Worm (Caenorhabditis elegans) whole organism, L2 larva: Measurements from ENCODE around the gene xpb-1.
A peak's percentile ranks its signal among the peaks of the same experiment; 100 is the strongest.

Experiments
- C34F6.9 ChIP-seq: fragments of 150-350 bp; optimal IDR thresholded peaks from 2 replicates; lab custom pipeline; 2014; ENCODE audit warnings: missing biosample characterization, missing genetic modification characterization
- F13H6.1 ChIP-seq: sonication (generic microtip); optimal IDR thresholded peaks from 2 replicates; lab custom pipeline; 2016; ENCODE audit warnings: missing genetic modification characterization, missing compliant biosample characterization
- Y55F3AM.14 ChIP-seq: fragments of 200-800 bp; sonication (Bioruptor generic); optimal IDR thresholded peaks from 2 replicates; lab custom pipeline; 2018; ENCODE audit warnings: mild to moderate bottlenecking, missing genetic modification characterization, missing compliant biosample characterization
- ama-1 ChIP-seq: fragments of 150-350 bp; optimal IDR thresholded peaks from 2 replicates; lab custom pipeline; 2018; ENCODE audit warnings: inconsistent platforms
- blmp-1 ChIP-seq: sonication (generic microtip); optimal IDR thresholded peaks from 2 replicates; lab custom pipeline; 2017; ENCODE audit warnings: missing genetic modification characterization, mild to moderate bottlenecking, missing compliant biosample characterization, antibody characterized with exemption, moderate library complexity; ENCODE audit not compliant: insufficient read depth
- ceh-82 ChIP-seq: fragments of 150-350 bp; optimal IDR thresholded peaks from 2 replicates; lab custom pipeline; 2014; ENCODE audit warnings: missing biosample characterization, missing genetic modification characterization
- crh-2 ChIP-seq: sonication (generic microtip); optimal IDR thresholded peaks from 2 replicates; lab custom pipeline; 2017; ENCODE audit warnings: missing biosample characterization, missing genetic modification characterization
- egl-27 ChIP-seq: sonication (generic microtip); optimal IDR thresholded peaks from 3 replicates; lab custom pipeline; 2017; ENCODE audit warnings: missing biosample characterization, missing genetic modification reagents, missing genetic modification characterization
- fos-1 ChIP-seq: fragments of 150-350 bp; optimal IDR thresholded peaks from 2 replicates; lab custom pipeline; 2014; ENCODE audit warnings: missing biosample characterization, missing genetic modification characterization
- gmeb-1 ChIP-seq: fragments of 150-350 bp; optimal IDR thresholded peaks from 2 replicates; lab custom pipeline; 2014; ENCODE audit warnings: missing biosample characterization, missing genetic modification characterization
- lin-11 ChIP-seq: fragments of 150-350 bp; sonication (generic microtip); optimal IDR thresholded peaks from 2 replicates; lab custom pipeline; 2014; ENCODE audit warnings: missing biosample characterization, missing genetic modification characterization, inconsistent platforms, mixed read lengths
- lin-13 ChIP-seq: fragments of 150-350 bp; optimal IDR thresholded peaks from 2 replicates; lab custom pipeline; 2014; ENCODE audit warnings: missing biosample characterization, missing genetic modification reagents, missing genetic modification characterization
- lsy-2 ChIP-seq, 2 experiments: fragments of 150-350 bp in 1 of 2; sonication (generic microtip) in 1 of 2; optimal IDR thresholded peaks; 2 replicates each; lab custom pipeline; 2014 to 2017; ENCODE audit warnings: missing biosample characterization in 2 of 2, missing genetic modification characterization in 2 of 2
- mbf-1 ChIP-seq: sonication (generic microtip); optimal IDR thresholded peaks from 2 replicates; lab custom pipeline; 2017; ENCODE audit warnings: missing biosample characterization, missing genetic modification characterization
- nhr-10 ChIP-seq: sonication (generic microtip); optimal IDR thresholded peaks from 2 replicates; lab custom pipeline; 2017; ENCODE audit warnings: missing biosample characterization, missing genetic modification characterization
- nhr-12 ChIP-seq: fragments of 150-350 bp; optimal IDR thresholded peaks from 2 replicates; lab custom pipeline; 2014; ENCODE audit warnings: missing biosample characterization, missing genetic modification characterization
- nhr-129 ChIP-seq: fragments of 150-350 bp; optimal IDR thresholded peaks from 2 replicates; lab custom pipeline; 2014; ENCODE audit warnings: missing biosample characterization, missing genetic modification characterization
- nhr-21 ChIP-seq: fragments of 150-350 bp; optimal IDR thresholded peaks from 2 replicates; lab custom pipeline; 2014; ENCODE audit warnings: missing biosample characterization, missing genetic modification characterization
- nhr-25 ChIP-seq: fragments of 150-350 bp; sonication (generic microtip); optimal IDR thresholded peaks from 3 replicates; lab custom pipeline; 2014; ENCODE audit warnings: missing biosample characterization, missing genetic modification characterization
- skn-1 ChIP-seq: sonication (generic microtip); optimal IDR thresholded peaks from 2 replicates; lab custom pipeline; 2017; ENCODE audit warnings: missing biosample characterization, missing genetic modification characterization
- sma-3 ChIP-seq: sonication (generic microtip); optimal IDR thresholded peaks from 2 replicates; lab custom pipeline; 2016; ENCODE audit warnings: missing genetic modification reagents, missing genetic modification characterization, missing compliant biosample characterization
- unc-39 ChIP-seq: fragments of 150-350 bp; optimal IDR thresholded peaks from 2 replicates; lab custom pipeline; 2014; ENCODE audit warnings: missing biosample characterization, missing genetic modification characterization
- unc-55 ChIP-seq: fragments of 150-350 bp; sonication (generic microtip); optimal IDR thresholded peaks from 3 replicates; lab custom pipeline; 2014; ENCODE audit warnings: missing biosample characterization, missing genetic modification reagents, missing genetic modification characterization
- zag-1 ChIP-seq: fragments of 150-350 bp; optimal IDR thresholded peaks from 2 replicates; lab custom pipeline; 2014; ENCODE audit warnings: missing biosample characterization, missing genetic modification characterization
- ztf-1 ChIP-seq: fragments of 200-800 bp; sonication (Bioruptor generic); conservative IDR thresholded peaks from 2 replicates; pipeline ENCODE4 v1.3.6; 2022; ENCODE audit warnings: missing genetic modification characterization, missing compliant biosample characterization
- ztf-4 ChIP-seq: fragments of 150-350 bp; optimal IDR thresholded peaks from 2 replicates; lab custom pipeline; 2014; ENCODE audit warnings: missing biosample characterization, missing genetic modification characterization

xpb-1 gene

ce11 chrIII:11580428-11580885 is 54.0 kb downstream of the xpb-1 start, which contains the start of gene Y66D12A.7:
Gene Y66D12A.7 (minus strand): TSS chrIII:11580478.
- TF ChIP-seq mbf-1 (tag; lab: Kevin White, UChicago) (no peak), ztf-4 (tag; lab: Kevin White, UChicago) (no peak), nhr-25 (tag; lab: Kevin White, UChicago) (no peak), lin-13 (GFP tag; lab: Kevin White, UChicago) (peak; percentile 30), skn-1 (tag; lab: Kevin White, UChicago) (no peak), sma-3 (GFP tag; lab: Kevin White, UChicago) (no peak), nhr-21 (no peak), ztf-1 (GFP tag; lab: Robert Waterston, UW) (no peak), gmeb-1 (tag; lab: Kevin White, UChicago) (peak; percentile 88), C34F6.9 (no peak), ama-1 (lab: Kevin White, UChicago) (no peak), nhr-10 (tag; lab: Kevin White, UChicago) (no peak), lsy-2 (tag; optimal IDR thresholded peaks at IDR 0.05; lab: Kevin White, UChicago) (peak in 1 of 2 experiments; percentile 54), blmp-1 (tag; lab: Kevin White, UChicago) (no peak), fos-1 (no peak), F13H6.1 (tag; lab: Kevin White, UChicago) (no peak), crh-2 (tag; lab: Kevin White, UChicago) (peak; percentile 5), nhr-129 (no peak), ceh-82 (tag; lab: Kevin White, UChicago) (no peak), unc-55 (GFP tag; lab: Kevin White, UChicago) (peak; percentile 61), Y55F3AM.14 (GFP tag; lab: Kevin White, UChicago) (no peak)

ce11 chrIII:11581372-11581771 is 54.9 kb downstream of the xpb-1 start, which contains the start of the genes Y66D12A.6 and ceh-92:
Gene Y66D12A.6 (minus strand): TSS chrIII:11581402.
Gene ceh-92 (plus strand): TSS chrIII:11581600.
- no peak for TF ChIP-seq nhr-10 (tag; lab: Kevin White, UChicago)
- TF ChIP-seq unc-39, result no peak
- TF ChIP-seq nhr-21, result no peak

- TF ChIP-seq egl-27 (tag; lab: Kevin White, UChicago), result no peak
- no peak for TF ChIP-seq nhr-12
- no peak for TF ChIP-seq lin-11 (tag; lab: Kevin White, UChicago)
- no peak for TF ChIP-seq sma-3 (GFP tag; lab: Kevin White, UChicago)
- TF ChIP-seq ceh-82 (tag; lab: Kevin White, UChicago), result no peak
- TF ChIP-seq zag-1 (tag; lab: Kevin White, UChicago), result no peak
These were observed 56.1 kb downstream of the xpb-1 start for ce11 chrIII:11582569-11582968.
